Fruit fly (Drosophila melanogaster): ENCODE measurements around the gene CG2150.

dm6 chr3R:31744044-31744652 is 20.4 kb downstream of the CG2150 start, which contains the start of gene CG1896:
- TF ChIP-seq CG16779 (tag; optimal IDR thresholded peaks at IDR 0.05) (peak; percentile 24), Hr38 (GFP tag; optimal IDR thresholded peaks at IDR 0.05) (no peak), CG4318 (GFP tag; optimal IDR thresholded peaks at IDR 0.05) (no peak)

Measured in whole organism, prepupa.